Worm (Caenorhabditis elegans) whole organism, L2 larva: ENCODE data around the gene rad-54.L2.

Source experiments
- C34F6.9 ChIP-seq: fragments of 150-350 bp; optimal IDR thresholded peaks from 2 replicates; lab custom pipeline; 2014; ENCODE audit warnings: missing biosample characterization, missing genetic modification characterization
- R02D3.7 ChIP-seq: fragments of 150-350 bp; optimal IDR thresholded peaks from 2 replicates; lab custom pipeline; 2014; ENCODE audit warnings: missing biosample characterization, missing genetic modification characterization
- ZK546.5 ChIP-seq: sonication (generic microtip); optimal IDR thresholded peaks from 2 replicates; lab custom pipeline; 2017; ENCODE audit warnings: missing biosample characterization, missing genetic modification characterization
- alr-1 ChIP-seq: fragments of 150-350 bp; optimal IDR thresholded peaks from 2 replicates; lab custom pipeline; 2014; ENCODE audit warnings: missing biosample characterization, missing genetic modification characterization
- aly-2 ChIP-seq: fragments of 150-350 bp; optimal IDR thresholded peaks from 2 replicates; lab custom pipeline; 2014; ENCODE audit warnings: missing biosample characterization, missing genetic modification characterization
- ama-1 ChIP-seq: fragments of 150-350 bp; optimal IDR thresholded peaks from 2 replicates; lab custom pipeline; 2018; ENCODE audit warnings: inconsistent platforms
- ceh-16 ChIP-seq: fragments of 150-350 bp; optimal IDR thresholded peaks from 2 replicates; lab custom pipeline; 2014; ENCODE audit warnings: missing biosample characterization, missing genetic modification characterization
- ceh-82 ChIP-seq: fragments of 150-350 bp; optimal IDR thresholded peaks from 2 replicates; lab custom pipeline; 2014; ENCODE audit warnings: missing biosample characterization, missing genetic modification characterization
- crh-2 ChIP-seq: sonication (generic microtip); optimal IDR thresholded peaks from 2 replicates; lab custom pipeline; 2017; ENCODE audit warnings: missing biosample characterization, missing genetic modification characterization
- egl-27 ChIP-seq: sonication (generic microtip); optimal IDR thresholded peaks from 3 replicates; lab custom pipeline; 2017; ENCODE audit warnings: missing biosample characterization, missing genetic modification reagents, missing genetic modification characterization
- elt-1 ChIP-seq: fragments of 150-350 bp; optimal IDR thresholded peaks from 2 replicates; lab custom pipeline; 2014; ENCODE audit warnings: missing biosample characterization, missing genetic modification characterization
- elt-3 ChIP-seq: sonication (generic microtip); optimal IDR thresholded peaks from 2 replicates; lab custom pipeline; 2017; ENCODE audit warnings: missing biosample characterization, missing genetic modification characterization
- fos-1 ChIP-seq: fragments of 150-350 bp; optimal IDR thresholded peaks from 2 replicates; lab custom pipeline; 2014; ENCODE audit warnings: missing biosample characterization, missing genetic modification characterization
- gmeb-1 ChIP-seq: fragments of 150-350 bp; optimal IDR thresholded peaks from 2 replicates; lab custom pipeline; 2014; ENCODE audit warnings: missing biosample characterization, missing genetic modification characterization
- lin-11 ChIP-seq: fragments of 150-350 bp; sonication (generic microtip); optimal IDR thresholded peaks from 2 replicates; lab custom pipeline; 2014; ENCODE audit warnings: missing biosample characterization, missing genetic modification characterization, inconsistent platforms, mixed read lengths
- lin-13 ChIP-seq: fragments of 150-350 bp; optimal IDR thresholded peaks from 2 replicates; lab custom pipeline; 2014; ENCODE audit warnings: missing biosample characterization, missing genetic modification reagents, missing genetic modification characterization
- mab-5 ChIP-seq: fragments of 150-350 bp; optimal IDR thresholded peaks from 2 replicates; lab custom pipeline; 2014; ENCODE audit warnings: missing biosample characterization, missing genetic modification characterization
- nhr-11 ChIP-seq: fragments of 150-350 bp; optimal IDR thresholded peaks from 2 replicates; lab custom pipeline; 2014; ENCODE audit warnings: missing biosample characterization, missing genetic modification characterization
- nhr-129 ChIP-seq: fragments of 150-350 bp; optimal IDR thresholded peaks from 2 replicates; lab custom pipeline; 2014; ENCODE audit warnings: missing biosample characterization, missing genetic modification characterization
- nhr-21 ChIP-seq: fragments of 150-350 bp; optimal IDR thresholded peaks from 2 replicates; lab custom pipeline; 2014; ENCODE audit warnings: missing biosample characterization, missing genetic modification characterization
- nhr-237 ChIP-seq: fragments of 150-350 bp; optimal IDR thresholded peaks from 2 replicates; lab custom pipeline; 2014; ENCODE audit warnings: missing biosample characterization, missing genetic modification characterization
- nhr-25 ChIP-seq: fragments of 150-350 bp; sonication (generic microtip); optimal IDR thresholded peaks from 3 replicates; lab custom pipeline; 2014; ENCODE audit warnings: missing biosample characterization, missing genetic modification characterization
- nhr-6 ChIP-seq: fragments of 150-350 bp; optimal IDR thresholded peaks from 2 replicates; lab custom pipeline; 2014; ENCODE audit warnings: missing biosample characterization, missing genetic modification characterization
- nhr-77 ChIP-seq: fragments of 150-350 bp; optimal IDR thresholded peaks from 2 replicates; lab custom pipeline; 2014; ENCODE audit warnings: missing biosample characterization, missing genetic modification characterization
- peb-1 ChIP-seq: fragments of 150-350 bp; optimal IDR thresholded peaks from 2 replicates; lab custom pipeline; 2014; ENCODE audit warnings: missing biosample characterization, missing genetic modification characterization
- sem-4 ChIP-seq: fragments of 150-350 bp; optimal IDR thresholded peaks from 2 replicates; lab custom pipeline; 2014; ENCODE audit warnings: missing biosample characterization, missing genetic modification reagents, missing genetic modification characterization
- skn-1 ChIP-seq: sonication (generic microtip); optimal IDR thresholded peaks from 2 replicates; lab custom pipeline; 2017; ENCODE audit warnings: missing biosample characterization, missing genetic modification characterization
- sma-3 ChIP-seq: sonication (generic microtip); optimal IDR thresholded peaks from 2 replicates; lab custom pipeline; 2016; ENCODE audit warnings: missing genetic modification reagents, missing genetic modification characterization, missing compliant biosample characterization
- snpc-4 ChIP-seq: fragments of 150-350 bp; optimal IDR thresholded peaks from 2 replicates; lab custom pipeline; 2014; ENCODE audit warnings: missing biosample characterization, missing genetic modification characterization
- unc-39 ChIP-seq: fragments of 150-350 bp; optimal IDR thresholded peaks from 2 replicates; lab custom pipeline; 2014; ENCODE audit warnings: missing biosample characterization, missing genetic modification characterization
- unc-55 ChIP-seq: fragments of 150-350 bp; sonication (generic microtip); optimal IDR thresholded peaks from 3 replicates; lab custom pipeline; 2014; ENCODE audit warnings: missing biosample characterization, missing genetic modification reagents, missing genetic modification characterization
- unc-62 ChIP-seq: fragments of 150-350 bp; optimal IDR thresholded peaks from 2 replicates; lab custom pipeline; 2014; ENCODE audit warnings: missing biosample characterization, missing genetic modification reagents, missing genetic modification characterization
- zag-1 ChIP-seq: fragments of 150-350 bp; optimal IDR thresholded peaks from 2 replicates; lab custom pipeline; 2014; ENCODE audit warnings: missing biosample characterization, missing genetic modification characterization
- ztf-1 ChIP-seq: fragments of 200-800 bp; sonication (Bioruptor generic); conservative IDR thresholded peaks from 2 replicates; pipeline ENCODE4 v1.3.6; 2022; ENCODE audit warnings: missing genetic modification characterization, missing compliant biosample characterization
- ztf-11 ChIP-seq: sonication (generic microtip); optimal IDR thresholded peaks from 2 replicates; lab custom pipeline; 2017; ENCODE audit warnings: missing biosample characterization, missing genetic modification characterization
- ztf-4 ChIP-seq: fragments of 150-350 bp; optimal IDR thresholded peaks from 2 replicates; lab custom pipeline; 2014; ENCODE audit warnings: missing biosample characterization, missing genetic modification characterization

Gene rad-54.L2

DNA sequence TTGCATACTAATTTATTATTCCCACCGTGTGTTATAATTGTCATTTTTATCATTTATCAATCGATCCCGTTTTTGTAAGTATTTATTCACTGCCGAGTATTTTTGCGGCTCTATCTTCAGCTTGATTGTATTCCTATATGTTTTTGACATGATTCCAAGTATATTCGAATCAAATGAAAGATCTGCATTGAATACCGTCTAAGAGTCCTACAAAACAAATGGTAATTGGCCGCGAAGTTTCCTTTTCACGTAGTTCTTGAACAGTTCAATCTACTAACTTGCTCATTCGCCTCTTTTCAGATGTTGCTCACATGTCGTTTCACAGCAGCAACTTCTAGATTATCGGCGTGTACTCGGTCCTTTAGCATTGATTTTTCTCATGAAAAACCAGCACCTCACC lies 1.3 kb upstream of the rad-54.L2 start, which contains the start of gene C27B7.2:
C27B7.2 (plus strand) TSS at position 301 of the 400 bp plus-strand sequence.
- TF ChIP-seq unc-55 (GFP tag; lab: Kevin White, UChicago): no peak
- TF ChIP-seq C34F6.9: no peak
- no peak for TF ChIP-seq ZK546.5
- TF ChIP-seq gmeb-1 (tag; lab: Kevin White, UChicago): no peak
- TF ChIP-seq mab-5 (tag; lab: Kevin White, UChicago): no peak
- TF ChIP-seq nhr-77 (tag; lab: Kevin White, UChicago): no peak
- TF ChIP-seq skn-1 (tag; lab: Kevin White, UChicago): no peak
- TF ChIP-seq nhr-237 (tag; lab: Kevin White, UChicago): no peak
- TF ChIP-seq unc-39 (tag; lab: Kevin White, UChicago): no peak
- TF ChIP-seq unc-62 (GFP tag; lab: Kevin White, UChicago): no peak
- TF ChIP-seq elt-3 (tag; lab: Kevin White, UChicago): no peak
- no peak for TF ChIP-seq nhr-6 (tag; lab: Kevin White, UChicago)
- no peak for TF ChIP-seq ceh-82 (tag; lab: Kevin White, UChicago)
- no peak for TF ChIP-seq lin-11
- TF ChIP-seq ztf-4 (tag; lab: Kevin White, UChicago): no peak
- TF ChIP-seq elt-1 (tag; lab: Kevin White, UChicago): no peak
- no peak for TF ChIP-seq ztf-11 (tag; lab: Kevin White, UChicago)
- no peak for TF ChIP-seq nhr-25 (tag; lab: Kevin White, UChicago)
- TF ChIP-seq aly-2 (tag; lab: Kevin White, UChicago): no peak

DNA sequence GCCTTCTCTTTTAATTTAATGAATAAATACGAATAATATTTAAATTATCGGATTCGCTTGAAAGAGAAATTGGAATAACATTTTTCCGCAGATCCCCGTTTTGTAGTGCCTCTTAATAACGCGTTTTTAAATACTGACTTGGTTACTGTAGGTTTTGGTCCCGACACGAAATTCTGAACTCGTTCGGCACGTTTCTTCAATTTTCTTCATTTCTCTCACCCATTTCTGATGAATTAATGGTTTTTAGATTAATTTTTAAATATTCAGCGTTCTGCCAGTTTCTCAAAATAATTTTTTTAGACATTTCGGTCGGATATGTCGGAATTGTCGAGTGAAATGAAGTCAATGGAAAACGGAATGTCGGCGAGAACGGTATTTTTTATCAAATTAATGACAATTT lies 7.5 kb downstream of the rad-54.L2 start, which contains the start of gene C27B7.5:
C27B7.5 (plus strand) TSS at position 301 of the 400 bp plus-strand sequence.
- no peak for TF ChIP-seq unc-39 (tag; lab: Kevin White, UChicago)
- no peak for TF ChIP-seq nhr-129
- TF ChIP-seq nhr-21: no peak
- no peak for TF ChIP-seq nhr-77 (tag; lab: Kevin White, UChicago)
- TF ChIP-seq gmeb-1 (tag; lab: Kevin White, UChicago): no peak
- TF ChIP-seq snpc-4 (tag; lab: Kevin White, UChicago): no peak
- TF ChIP-seq peb-1: no peak

DNA sequence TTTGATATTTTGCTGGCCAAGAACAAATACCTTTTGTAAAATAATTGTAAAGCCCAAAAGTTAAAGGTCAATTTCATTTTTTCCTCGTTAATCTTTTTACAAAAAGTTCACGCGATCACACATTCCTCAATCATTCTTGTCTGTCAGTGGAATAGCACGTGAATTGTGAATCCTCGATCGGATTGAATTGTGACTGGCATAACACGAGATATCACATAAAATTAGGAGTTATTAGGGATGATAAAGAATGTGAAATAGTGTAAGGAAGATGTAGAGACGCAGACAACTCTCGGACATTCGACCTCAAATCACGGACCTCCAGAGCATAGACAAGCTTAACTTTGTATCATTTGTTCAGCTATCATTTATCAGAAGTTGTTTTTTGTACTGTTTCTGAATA lies 12.3 kb downstream of the rad-54.L2 start, which contains the start of gene C27B7.6:
C27B7.6 (minus strand) TSS at position 182 of the 400 bp plus-strand sequence.
- TF ChIP-seq snpc-4 (tag; lab: Kevin White, UChicago) (no peak), nhr-25 (tag; lab: Kevin White, UChicago) (no peak), sma-3 (no peak), R02D3.7 (tag; lab: Kevin White, UChicago) (no peak), nhr-21 (no peak), gmeb-1 (tag; lab: Kevin White, UChicago) (no peak), elt-1 (tag; lab: Kevin White, UChicago) (no peak), ZK546.5 (no peak), crh-2 (tag; lab: Kevin White, UChicago) (no peak)

DNA sequence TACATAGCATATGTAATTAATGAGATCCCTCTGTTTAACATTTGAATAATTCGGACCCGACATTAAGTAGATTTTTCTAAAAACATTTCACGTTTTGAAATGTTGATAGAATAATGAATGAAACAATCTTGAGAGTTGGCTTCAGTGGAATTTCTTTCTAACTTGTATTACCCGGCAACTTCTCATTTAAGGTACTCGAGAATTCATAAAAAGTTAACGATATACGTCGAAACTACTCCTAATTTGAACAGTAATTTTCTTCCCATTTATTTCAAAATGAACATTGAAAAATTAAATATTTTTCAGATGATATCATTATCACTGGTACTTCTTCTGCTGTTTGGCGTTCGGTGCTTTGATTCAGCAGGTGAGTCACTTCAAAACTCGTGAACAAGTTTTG lies 12.9 kb downstream of the rad-54.L2 start, which contains the start of gene C27B7.7:
C27B7.7 (plus strand) TSS at position 301 of the 400 bp plus-strand sequence.
- TF ChIP-seq peb-1: no peak
- TF ChIP-seq sem-4: no peak
- no peak for TF ChIP-seq ztf-1 (GFP tag; lab: Robert Waterston, UW)
- TF ChIP-seq egl-27 (tag; lab: Kevin White, UChicago): no peak
- TF ChIP-seq nhr-11 (tag; lab: Kevin White, UChicago): no peak
- TF ChIP-seq crh-2 (tag; lab: Kevin White, UChicago): no peak
- TF ChIP-seq zag-1 (tag; lab: Kevin White, UChicago): no peak
- no peak for TF ChIP-seq mab-5 (tag; lab: Kevin White, UChicago)
- no peak for TF ChIP-seq lin-13 (GFP tag; lab: Kevin White, UChicago)
- TF ChIP-seq unc-39 (tag; lab: Kevin White, UChicago): no peak
- no peak for TF ChIP-seq ceh-16 (tag; lab: Kevin White, UChicago)
- TF ChIP-seq fos-1 (tag; lab: Kevin White, UChicago): no peak
- TF ChIP-seq ama-1 (lab: Kevin White, UChicago): no peak
- TF ChIP-seq elt-3 (tag; lab: Kevin White, UChicago): no peak

DNA sequence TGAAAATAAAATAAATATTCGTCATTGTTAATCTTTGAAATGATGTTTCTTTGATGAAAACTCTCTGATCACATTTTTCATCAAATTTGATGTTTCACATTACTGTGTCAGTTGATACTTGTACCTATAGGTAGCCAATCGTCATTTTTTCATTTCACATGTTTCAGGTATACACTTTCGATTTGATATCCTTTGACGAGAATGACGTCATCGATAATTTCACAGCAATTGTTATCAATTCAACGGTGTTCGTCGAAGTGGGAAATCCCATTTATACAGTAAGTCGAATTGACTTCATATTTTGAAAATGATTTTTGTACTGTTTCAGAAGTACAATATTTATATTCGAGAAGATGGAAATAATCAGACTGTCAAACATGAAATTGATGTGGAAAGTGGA lies 20.3 kb downstream of the rad-54.L2 start:
- TF ChIP-seq sma-3 (peak; percentile 67), alr-1 (tag; lab: Kevin White, UChicago) (no peak)
